Worm (Caenorhabditis elegans) whole organism, L2 larva: ENCODE results near the gene kel-1.

Experiments used
- F13H6.1 ChIP-seq: sonication (generic microtip); optimal IDR thresholded peaks from 2 replicates; lab custom pipeline; 2016; ENCODE audit warnings: missing genetic modification characterization, missing compliant biosample characterization
- alr-1 ChIP-seq: fragments of 150-350 bp; optimal IDR thresholded peaks from 2 replicates; lab custom pipeline; 2014; ENCODE audit warnings: missing biosample characterization, missing genetic modification characterization
- aly-2 ChIP-seq: fragments of 150-350 bp; optimal IDR thresholded peaks from 2 replicates; lab custom pipeline; 2014; ENCODE audit warnings: missing biosample characterization, missing genetic modification characterization
- ama-1 ChIP-seq: fragments of 150-350 bp; optimal IDR thresholded peaks from 2 replicates; lab custom pipeline; 2018; ENCODE audit warnings: inconsistent platforms
- blmp-1 ChIP-seq: sonication (generic microtip); optimal IDR thresholded peaks from 2 replicates; lab custom pipeline; 2017; ENCODE audit warnings: missing genetic modification characterization, mild to moderate bottlenecking, missing compliant biosample characterization, antibody characterized with exemption, moderate library complexity; ENCODE audit not compliant: insufficient read depth
- ceh-16 ChIP-seq: fragments of 150-350 bp; optimal IDR thresholded peaks from 2 replicates; lab custom pipeline; 2014; ENCODE audit warnings: missing biosample characterization, missing genetic modification characterization
- crh-2 ChIP-seq: sonication (generic microtip); optimal IDR thresholded peaks from 2 replicates; lab custom pipeline; 2017; ENCODE audit warnings: missing biosample characterization, missing genetic modification characterization
- dmd-4 ChIP-seq: sonication (generic microtip); optimal IDR thresholded peaks from 2 replicates; lab custom pipeline; 2017; ENCODE audit warnings: missing biosample characterization, missing genetic modification characterization
- egl-27 ChIP-seq: sonication (generic microtip); optimal IDR thresholded peaks from 3 replicates; lab custom pipeline; 2017; ENCODE audit warnings: missing biosample characterization, missing genetic modification reagents, missing genetic modification characterization
- elt-1 ChIP-seq: fragments of 150-350 bp; optimal IDR thresholded peaks from 2 replicates; lab custom pipeline; 2014; ENCODE audit warnings: missing biosample characterization, missing genetic modification characterization
- fos-1 ChIP-seq: fragments of 150-350 bp; optimal IDR thresholded peaks from 2 replicates; lab custom pipeline; 2014; ENCODE audit warnings: missing biosample characterization, missing genetic modification characterization
- gmeb-1 ChIP-seq: fragments of 150-350 bp; optimal IDR thresholded peaks from 2 replicates; lab custom pipeline; 2014; ENCODE audit warnings: missing biosample characterization, missing genetic modification characterization
- lin-11 ChIP-seq: fragments of 150-350 bp; sonication (generic microtip); optimal IDR thresholded peaks from 2 replicates; lab custom pipeline; 2014; ENCODE audit warnings: missing biosample characterization, missing genetic modification characterization, inconsistent platforms, mixed read lengths
- lin-13 ChIP-seq: fragments of 150-350 bp; optimal IDR thresholded peaks from 2 replicates; lab custom pipeline; 2014; ENCODE audit warnings: missing biosample characterization, missing genetic modification reagents, missing genetic modification characterization
- lin-39 ChIP-seq: fragments of 150-350 bp; optimal IDR thresholded peaks from 2 replicates; lab custom pipeline; 2014; ENCODE audit warnings: missing biosample characterization, missing genetic modification reagents, missing genetic modification characterization
- lsy-2 ChIP-seq, 2 experiments: fragments of 150-350 bp in 1 of 2; sonication (generic microtip) in 1 of 2; optimal IDR thresholded peaks; 2 replicates each; lab custom pipeline; 2014 to 2017; ENCODE audit warnings: missing biosample characterization in 2 of 2, missing genetic modification characterization in 2 of 2
- mab-5 ChIP-seq: fragments of 150-350 bp; optimal IDR thresholded peaks from 2 replicates; lab custom pipeline; 2014; ENCODE audit warnings: missing biosample characterization, missing genetic modification characterization
- mbf-1 ChIP-seq: sonication (generic microtip); optimal IDR thresholded peaks from 2 replicates; lab custom pipeline; 2017; ENCODE audit warnings: missing biosample characterization, missing genetic modification characterization
- mdl-1 ChIP-seq, 2 experiments: fragments of 150-350 bp in 1 of 2; sonication (generic microtip) in 1 of 2; optimal IDR thresholded peaks; 2 replicates each; lab custom pipeline; 2017; ENCODE audit warnings: missing biosample characterization in 2 of 2, missing genetic modification characterization in 2 of 2
- nhr-10 ChIP-seq: sonication (generic microtip); optimal IDR thresholded peaks from 2 replicates; lab custom pipeline; 2017; ENCODE audit warnings: missing biosample characterization, missing genetic modification characterization
- nhr-129 ChIP-seq: fragments of 150-350 bp; optimal IDR thresholded peaks from 2 replicates; lab custom pipeline; 2014; ENCODE audit warnings: missing biosample characterization, missing genetic modification characterization
- nhr-21 ChIP-seq: fragments of 150-350 bp; optimal IDR thresholded peaks from 2 replicates; lab custom pipeline; 2014; ENCODE audit warnings: missing biosample characterization, missing genetic modification characterization
- nhr-237 ChIP-seq: fragments of 150-350 bp; optimal IDR thresholded peaks from 2 replicates; lab custom pipeline; 2014; ENCODE audit warnings: missing biosample characterization, missing genetic modification characterization
- nhr-25 ChIP-seq: fragments of 150-350 bp; sonication (generic microtip); optimal IDR thresholded peaks from 3 replicates; lab custom pipeline; 2014; ENCODE audit warnings: missing biosample characterization, missing genetic modification characterization
- nhr-6 ChIP-seq: fragments of 150-350 bp; optimal IDR thresholded peaks from 2 replicates; lab custom pipeline; 2014; ENCODE audit warnings: missing biosample characterization, missing genetic modification characterization
- nhr-77 ChIP-seq: fragments of 150-350 bp; optimal IDR thresholded peaks from 2 replicates; lab custom pipeline; 2014; ENCODE audit warnings: missing biosample characterization, missing genetic modification characterization
- skn-1 ChIP-seq: sonication (generic microtip); optimal IDR thresholded peaks from 2 replicates; lab custom pipeline; 2017; ENCODE audit warnings: missing biosample characterization, missing genetic modification characterization
- sma-3 ChIP-seq: sonication (generic microtip); optimal IDR thresholded peaks from 2 replicates; lab custom pipeline; 2016; ENCODE audit warnings: missing genetic modification reagents, missing genetic modification characterization, missing compliant biosample characterization
- sma-9 ChIP-seq, 2 experiments: fragments of 150-350 bp in 1 of 2; sonication (generic microtip) in 1 of 2; optimal IDR thresholded peaks; 2 replicates each; lab custom pipeline; 2014 to 2016; ENCODE audit warnings: missing genetic modification characterization in 2 of 2, mild to moderate bottlenecking in 1 of 2, missing biosample characterization in 1 of 2, missing compliant biosample characterization in 1 of 2, missing genetic modification reagents in 1 of 2, moderate library complexity in 1 of 2
- snpc-4 ChIP-seq: fragments of 150-350 bp; optimal IDR thresholded peaks from 2 replicates; lab custom pipeline; 2014; ENCODE audit warnings: missing biosample characterization, missing genetic modification characterization
- unc-39 ChIP-seq: fragments of 150-350 bp; optimal IDR thresholded peaks from 2 replicates; lab custom pipeline; 2014; ENCODE audit warnings: missing biosample characterization, missing genetic modification characterization
- unc-55 ChIP-seq: fragments of 150-350 bp; sonication (generic microtip); optimal IDR thresholded peaks from 3 replicates; lab custom pipeline; 2014; ENCODE audit warnings: missing biosample characterization, missing genetic modification reagents, missing genetic modification characterization
- unc-62 ChIP-seq: fragments of 150-350 bp; optimal IDR thresholded peaks from 2 replicates; lab custom pipeline; 2014; ENCODE audit warnings: missing biosample characterization, missing genetic modification reagents, missing genetic modification characterization
- ztf-1 ChIP-seq: fragments of 200-800 bp; sonication (Bioruptor generic); conservative IDR thresholded peaks from 2 replicates; pipeline ENCODE4 v1.3.6; 2022; ENCODE audit warnings: missing genetic modification characterization, missing compliant biosample characterization
- ztf-11 ChIP-seq: sonication (generic microtip); optimal IDR thresholded peaks from 2 replicates; lab custom pipeline; 2017; ENCODE audit warnings: missing biosample characterization, missing genetic modification characterization

Gene kel-1

ce11 chrII:11729757-11730535 lies 41.2 kb downstream of the kel-1 start:
- peak; percentile 23 for TF ChIP-seq ama-1 (lab: Kevin White, UChicago)
- TF ChIP-seq nhr-77 (tag; lab: Kevin White, UChicago) = no peak

DNA sequence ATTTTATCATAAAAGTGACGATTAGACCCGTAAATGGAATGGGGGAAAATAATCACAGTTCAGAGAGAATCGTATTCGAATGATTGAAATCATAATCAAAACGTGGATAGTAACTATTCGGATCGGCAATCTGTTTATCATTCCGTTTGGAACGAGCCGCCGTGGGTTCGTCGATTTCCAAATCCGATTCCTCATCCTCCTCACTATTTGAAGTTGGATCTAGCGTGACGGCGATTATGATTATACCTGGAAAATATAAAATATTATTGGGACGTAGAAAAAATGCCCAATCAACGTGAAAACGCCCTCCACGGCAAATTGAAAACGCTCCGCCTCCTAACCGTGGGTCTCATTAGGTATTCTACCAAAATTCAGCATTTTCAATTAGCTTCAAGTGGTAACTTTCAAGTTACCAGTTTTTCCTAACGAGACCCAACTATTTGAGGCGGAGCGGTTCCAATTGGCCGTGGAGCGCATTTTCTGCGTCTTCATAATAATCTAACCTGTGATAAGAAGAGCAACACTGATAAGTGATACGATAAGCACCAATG lies 42.5 kb downstream of the kel-1 start:
- TF ChIP-seq skn-1 (tag; lab: Kevin White, UChicago) (no peak), nhr-25 (tag; lab: Kevin White, UChicago) (no peak), lin-11 (tag; lab: Kevin White, UChicago) (no peak), aly-2 (no peak), alr-1 (tag; lab: Kevin White, UChicago) (no peak), lin-13 (GFP tag; lab: Kevin White, UChicago) (peak; percentile 49), unc-55 (GFP tag; lab: Kevin White, UChicago) (no peak), F13H6.1 (tag; lab: Kevin White, UChicago) (peak; percentile 26), mab-5 (tag; lab: Kevin White, UChicago) (no peak), nhr-21 (tag; lab: Kevin White, UChicago) (peak; percentile 1), ceh-16 (tag; lab: Kevin White, UChicago) (no peak), sma-3 (GFP tag; lab: Kevin White, UChicago) (peak; percentile 7), nhr-129 (tag; lab: Kevin White, UChicago) (peak; percentile 52), crh-2 (tag; lab: Kevin White, UChicago) (peak; percentile 46), mdl-1 (tag; optimal IDR thresholded peaks at IDR 0.05; lab: Kevin White, UChicago) (no peak), lin-39 (no peak), ztf-1 (GFP tag; lab: Robert Waterston, UW) (no peak), dmd-4 (no peak), egl-27 (tag; lab: Kevin White, UChicago) (no peak), lsy-2 (tag; optimal IDR thresholded peaks at IDR 0.05; lab: Kevin White, UChicago) (peak in 1 of 2 experiments; percentile 16)

ce11 chrII:11732513-11732912 lies 43.8 kb downstream of the kel-1 start, which contains the start of gene F13D12.8:
Gene F13D12.8, minus strand, starts transcription at chrII:11732594.
- peak; percentile 1 for TF ChIP-seq unc-55 (GFP tag; lab: Kevin White, UChicago)
- TF ChIP-seq lsy-2 (tag; optimal IDR thresholded peaks at IDR 0.05; lab: Kevin White, UChicago) = peak in 1 of 2 experiments; percentile 1
- TF ChIP-seq sma-9 (GFP tag; optimal IDR thresholded peaks at IDR 0.05; lab: Kevin White, UChicago) = no peak
- TF ChIP-seq sma-9 (tag; optimal IDR thresholded peaks at IDR 0.05; lab: Kevin White, UChicago) = no peak
- no peak for TF ChIP-seq fos-1
- TF ChIP-seq mbf-1 (tag; lab: Kevin White, UChicago) = no peak
- no peak for TF ChIP-seq nhr-10 (tag; lab: Kevin White, UChicago)
- no peak for TF ChIP-seq mdl-1 (tag; optimal IDR thresholded peaks at IDR 0.05; lab: Kevin White, UChicago)
- no peak for TF ChIP-seq ztf-11
- peak; percentile 37 for TF ChIP-seq snpc-4 (tag; lab: Kevin White, UChicago)

DNA sequence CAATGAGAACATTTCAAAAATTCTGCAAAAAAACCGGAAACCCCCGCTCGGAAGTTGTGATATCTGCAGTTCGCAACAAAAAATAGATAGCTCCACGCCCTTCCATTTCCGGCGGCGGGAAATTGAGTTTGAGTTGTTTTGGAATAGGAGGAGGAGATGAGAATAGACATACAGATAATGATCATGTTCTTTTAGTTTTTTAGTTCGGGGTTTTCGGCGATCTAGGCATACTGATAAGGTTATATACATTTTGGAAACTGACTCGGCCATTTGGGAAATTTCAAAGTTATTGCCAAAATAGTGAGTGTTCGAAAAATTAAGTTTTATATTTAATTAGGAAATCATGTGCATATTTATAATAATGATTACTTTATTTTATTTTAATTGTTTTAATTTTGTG lies 45.1 kb downstream of the kel-1 start:
- TF ChIP-seq elt-1 (peak; percentile 11), aly-2 (no peak)

- no peak for TF ChIP-seq unc-62
- peak in 1 of 2 experiments; percentile 46 for TF ChIP-seq lsy-2 (tag; optimal IDR thresholded peaks at IDR 0.05; lab: Kevin White, UChicago)
- TF ChIP-seq nhr-25 (tag; lab: Kevin White, UChicago) = peak; percentile 83
- peak; percentile 27 for TF ChIP-seq gmeb-1 (tag; lab: Kevin White, UChicago)
- TF ChIP-seq egl-27 (tag; lab: Kevin White, UChicago) = no peak
- TF ChIP-seq F13H6.1 (tag; lab: Kevin White, UChicago) = peak; percentile 38
- no peak for TF ChIP-seq unc-39 (tag; lab: Kevin White, UChicago)
- peak; percentile 71 for TF ChIP-seq nhr-21 (tag; lab: Kevin White, UChicago)
- no peak for TF ChIP-seq snpc-4 (tag; lab: Kevin White, UChicago)
- TF ChIP-seq fos-1 = peak; percentile 57
- peak; percentile 52 for TF ChIP-seq nhr-129 (tag; lab: Kevin White, UChicago)
- peak; percentile 74 for TF ChIP-seq blmp-1 (tag; lab: Kevin White, UChicago)
- no peak for TF ChIP-seq skn-1 (tag; lab: Kevin White, UChicago)
- peak; percentile 68 for TF ChIP-seq sma-3 (GFP tag; lab: Kevin White, UChicago)
- peak; percentile 54 for TF ChIP-seq sma-9 (GFP tag; optimal IDR thresholded peaks at IDR 0.05; lab: Kevin White, UChicago)
- TF ChIP-seq sma-9 (tag; optimal IDR thresholded peaks at IDR 0.05; lab: Kevin White, UChicago) = no peak
- peak; percentile 12 for TF ChIP-seq nhr-6
- no peak for TF ChIP-seq nhr-237 (tag; lab: Kevin White, UChicago)
- TF ChIP-seq ama-1 (lab: Kevin White, UChicago) = no peak
These were observed 48.6 kb downstream of the kel-1 start for ce11 chrII:11737347-11737746.
